Worm (Caenorhabditis elegans): ENCODE data around the gene Y38A10A.11.

ce11 chrV:6098755-6099155 is 4.6 kb downstream of the Y38A10A.11 start:
- TF ChIP-seq egl-27 (tag; optimal IDR thresholded peaks at IDR 0.05) (no peak), nhr-237 (tag; optimal IDR thresholded peaks at IDR 0.05) (no peak)
